Fruit fly (Drosophila melanogaster) S2 (cell line): ENCODE measurements around the gene nerfin-1.

Source experiments
- CG8478 ChIP-seq: fragments of >200 bp; optimal IDR thresholded peaks from 2 replicates; lab custom pipeline; 2018
- CTCF ChIP-seq, 2 experiments: fragments of >200 bp; optimal IDR thresholded peaks; 2 replicates each; lab custom pipeline; 2018

dm6 chr3L:956862-957261 lies 48.0 kb downstream of the nerfin-1 start:
- TF ChIP-seq CG8478 (lab: Kevin White, UChicago) (no peak), CTCF (optimal IDR thresholded peaks at IDR 0.05; lab: Kevin White, UChicago) (no peak)
